Fruit fly (Drosophila melanogaster): ENCODE measurements around the gene CG33099.
A peak's percentile ranks its signal among the peaks of the same experiment; 100 is the strongest.

The CG33099 gene

DNA sequence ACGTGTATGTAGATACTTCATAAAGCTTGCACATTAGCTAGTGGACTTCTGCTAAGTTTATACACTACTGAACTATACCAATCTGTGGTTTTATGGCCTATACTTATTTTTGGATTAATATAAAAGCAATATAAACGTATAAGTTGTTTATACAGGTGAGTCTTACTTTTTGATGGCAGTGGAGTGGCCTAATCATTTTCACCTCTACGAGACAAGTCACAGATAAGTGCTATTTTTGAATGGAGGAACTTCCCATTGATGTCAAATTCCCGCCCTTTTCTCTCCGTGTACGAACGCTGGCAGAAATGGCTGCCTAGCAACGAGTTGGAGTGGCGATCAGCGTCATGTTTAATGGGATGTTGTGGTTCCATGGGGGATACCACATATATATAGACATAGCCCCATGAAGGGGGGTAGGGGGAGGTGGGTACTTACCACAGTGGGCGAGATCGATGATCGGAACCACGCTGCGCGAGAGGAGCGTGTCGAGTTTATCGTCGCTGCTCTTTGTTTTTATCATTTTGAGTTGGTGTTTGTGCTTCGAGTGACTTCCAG lies 3.9 kb downstream of the CG33099 start (continued):
- TF ChIP-seq Taf1 (GFP tag; IDR thresholded peaks at IDR 0.05) (no peak), aop (GFP tag; IDR thresholded peaks at IDR 0.05) (0 out of 2 replicates have a peak, but pooled peaks have one; percentile 10), fu2 (GFP tag; optimal IDR thresholded peaks at IDR 0.05) (no peak), stwl (tag; optimal IDR thresholded peaks at IDR 0.05) (no peak), Usf (GFP tag; optimal IDR thresholded peaks at IDR 0.05) (no peak), CG12659 (GFP tag; optimal IDR thresholded peaks at IDR 0.05) (peak; percentile 15), ttk (GFP tag; IDR thresholded peaks at IDR 0.05) (0 out of 2 replicates have a peak, but pooled peaks have one; percentile 5), CG17359 (tag; optimal IDR thresholded peaks at IDR 0.05) (no peak), chn (GFP tag; optimal IDR thresholded peaks at IDR 0.05) (peak; percentile 10), CG9817 (tag; optimal IDR thresholded peaks at IDR 0.05) (peak; percentile 10), vvl (GFP tag; IDR thresholded peaks at IDR 0.05) (no peak), CG4820 (GFP tag; optimal IDR thresholded peaks at IDR 0.05) (no peak), al (GFP tag; IDR thresholded peaks at IDR 0.05) (no peak)

DNA sequence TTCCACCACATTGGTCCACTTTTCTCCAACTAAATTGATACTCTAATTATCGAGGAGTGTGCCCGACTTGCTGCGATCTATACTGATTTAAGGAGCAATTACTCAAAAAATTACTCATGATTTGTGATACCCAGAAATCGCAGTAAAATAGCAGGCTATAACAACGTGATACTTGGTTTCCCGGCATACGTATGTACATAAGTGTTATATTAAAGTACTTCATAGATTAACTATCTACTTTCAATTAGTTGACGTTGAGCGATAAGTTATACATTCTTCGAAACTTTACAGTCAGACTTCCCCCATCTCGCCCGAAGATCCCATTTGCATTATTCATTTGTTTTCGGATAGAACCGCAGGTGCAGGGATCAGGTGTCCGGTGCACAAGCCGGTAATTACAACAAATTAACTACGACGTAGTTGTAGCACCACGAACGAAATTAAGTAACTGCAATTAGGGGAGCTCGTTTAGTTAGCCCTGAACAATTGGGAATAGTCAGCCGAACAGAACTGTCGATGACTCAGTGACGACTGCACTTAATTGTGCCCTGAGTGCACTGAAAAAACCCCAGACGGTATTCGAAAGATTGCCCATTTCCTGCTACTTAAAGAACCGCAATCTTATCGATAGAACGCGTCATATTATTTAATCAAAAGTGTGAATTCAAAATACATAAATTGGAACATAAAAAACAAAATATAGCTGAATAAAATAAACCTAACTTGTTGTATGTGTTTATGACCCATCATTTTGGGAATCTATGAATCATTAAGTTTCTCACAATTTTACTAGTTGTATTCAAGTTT lies 4.6 kb downstream of the CG33099 start:
- TF ChIP-seq CG2202 (tag; optimal IDR thresholded peaks at IDR 0.05), result no peak
- TF ChIP-seq NfI (GFP tag; optimal IDR thresholded peaks at IDR 0.05), result no peak
- peak; percentile 60; the same call in 1 of the 3 replicates for TF ChIP-seq CG17361 (GFP tag; IDR thresholded peaks at IDR 0.05)
- no peak for TF ChIP-seq CG33557 (GFP tag; optimal IDR thresholded peaks at IDR 0.05)
- TF ChIP-seq Antp (GFP tag; optimal IDR thresholded peaks at IDR 0.05), result no peak
- TF ChIP-seq CG2129 (GFP tag; IDR thresholded peaks at IDR 0.05; ENCODE audit: partially characterized antibody), result no peak
- TF ChIP-seq Mad (GFP tag; optimal IDR thresholded peaks at IDR 0.05), result no peak
- no peak for TF ChIP-seq Sox102F (GFP tag; optimal IDR thresholded peaks at IDR 0.05)
- TF ChIP-seq HLH4C (GFP tag; IDR thresholded peaks at IDR 0.05; ENCODE audit: partially characterized antibody), result no peak
- TF ChIP-seq vnd (GFP tag; IDR thresholded peaks at IDR 0.05; ENCODE audit: partially characterized antibody), result no peak
- TF ChIP-seq CG12659 (GFP tag; optimal IDR thresholded peaks at IDR 0.05), result no peak
- no peak for TF ChIP-seq tio (GFP tag; optimal IDR thresholded peaks at IDR 0.05)
- TF ChIP-seq fd96Cb (tag; optimal IDR thresholded peaks at IDR 0.05), result no peak
- TF ChIP-seq CG11504 (tag; optimal IDR thresholded peaks at IDR 0.05), result no peak
- TF ChIP-seq sd (tag; optimal IDR thresholded peaks at IDR 0.05), result no peak
- no peak for TF ChIP-seq CG7839 (tag; optimal IDR thresholded peaks at IDR 0.05)
- TF ChIP-seq lola (GFP tag; optimal IDR thresholded peaks at IDR 0.05), result peak in 1 of 3 experiments; percentile 36
- TF ChIP-seq Meics (GFP tag; optimal IDR thresholded peaks at IDR 0.05), result peak; percentile 0
- TF ChIP-seq CG6689 (GFP tag; IDR thresholded peaks at IDR 0.05), result no peak
- no peak for TF ChIP-seq CG14860 (GFP tag; IDR thresholded peaks at IDR 0.05; ENCODE audit: partially characterized antibody)
- peak in 1 of 2 experiments; percentile 25 for TF ChIP-seq bsh (GFP tag; optimal IDR thresholded peaks at IDR 0.05)
- no peak for TF ChIP-seq CG9932 (GFP tag; IDR thresholded peaks at IDR 0.05)
- TF ChIP-seq Sry-δ (GFP tag; optimal IDR thresholded peaks at IDR 0.05), result no peak
- no peak for TF ChIP-seq CTCF (GFP tag; optimal IDR thresholded peaks at IDR 0.05)
- 0 out of 4 replicates have a peak, but pooled peaks have one; percentile 15 for TF ChIP-seq chinmo (GFP tag; IDR thresholded peaks at IDR 0.05; ENCODE audit: partially characterized antibody)
- no peak for TF ChIP-seq CG10274 (GFP tag; optimal IDR thresholded peaks at IDR 0.05)
- no peak for TF ChIP-seq da (GFP tag; optimal IDR thresholded peaks at IDR 0.05)
- TF ChIP-seq dmrt99B (tag; optimal IDR thresholded peaks at IDR 0.05), result peak; percentile 21
- TF ChIP-seq CG12391 (tag; optimal IDR thresholded peaks at IDR 0.05), result no peak
- no peak for TF ChIP-seq kay (GFP tag; optimal IDR thresholded peaks at IDR 0.05)
- TF ChIP-seq Trl (optimal IDR thresholded peaks at IDR 0.05), result no peak
- TF ChIP-seq Trl (GFP tag; optimal IDR thresholded peaks at IDR 0.05), result no peak
- no peak for TF ChIP-seq Xrp1 (GFP tag; IDR thresholded peaks at IDR 0.05)
- TF ChIP-seq NC2β (GFP tag; optimal IDR thresholded peaks at IDR 0.05), result no peak
- TF ChIP-seq H15 (GFP tag; IDR thresholded peaks at IDR 0.05), result no peak
- no peak for TF ChIP-seq Awh (GFP tag; IDR thresholded peaks at IDR 0.05)

All from whole organism, embryonic.